Worm (Caenorhabditis elegans) whole organism, mixed stage, embryonic: ENCODE results near the gene acdh-8.

Experiments used
- blmp-1 ChIP-seq: fragments of 150-350 bp; optimal IDR thresholded peaks from 2 replicates; lab custom pipeline; 2014; ENCODE audit warnings: missing biosample characterization, missing genetic modification characterization
- ces-1 ChIP-seq: fragments of 150-350 bp; optimal IDR thresholded peaks from 2 replicates; lab custom pipeline; 2014; ENCODE audit warnings: missing biosample characterization, missing genetic modification reagents, missing genetic modification characterization
- cnd-1 ChIP-seq: fragments of 200-800 bp; sonication (Bioruptor generic); optimal IDR thresholded peaks from 2 replicates; lab custom pipeline; 2018; ENCODE audit warnings: mild to moderate bottlenecking, missing genetic modification characterization, missing compliant biosample characterization
- elt-1 ChIP-seq: sonication (generic microtip); optimal IDR thresholded peaks from 2 replicates; lab custom pipeline; 2017; ENCODE audit warnings: missing genetic modification characterization, mild to moderate bottlenecking, missing compliant biosample characterization, antibody characterized with exemption, moderate library complexity, borderline replicate concordance; ENCODE audit not compliant: insufficient read depth
- elt-3 ChIP-seq: fragments of 150-350 bp; optimal IDR thresholded peaks from 2 replicates; lab custom pipeline; 2014; ENCODE audit warnings: missing biosample characterization, missing genetic modification characterization
- lin-13 ChIP-seq: fragments of 150-350 bp; optimal IDR thresholded peaks from 2 replicates; lab custom pipeline; 2014; ENCODE audit warnings: missing biosample characterization, missing genetic modification characterization
- lsy-2 ChIP-seq: fragments of 150-350 bp; optimal IDR thresholded peaks from 2 replicates; lab custom pipeline; 2014; ENCODE audit warnings: missing biosample characterization, missing genetic modification characterization
- mab-5 ChIP-seq: fragments of 150-350 bp; optimal IDR thresholded peaks from 2 replicates; lab custom pipeline; 2014; ENCODE audit warnings: missing biosample characterization, missing genetic modification characterization
- mep-1 ChIP-seq: fragments of 150-350 bp; optimal IDR thresholded peaks from 2 replicates; lab custom pipeline; 2017; ENCODE audit warnings: missing biosample characterization, missing genetic modification reagents, missing genetic modification characterization, inconsistent platforms
- mls-2 ChIP-seq: sonication (generic microtip); optimal IDR thresholded peaks from 2 replicates; lab custom pipeline; 2016; ENCODE audit warnings: mild to moderate bottlenecking, missing genetic modification characterization, moderate library complexity, missing compliant biosample characterization
- nhr-12 ChIP-seq: fragments of 150-350 bp; optimal IDR thresholded peaks from 2 replicates; lab custom pipeline; 2014; ENCODE audit warnings: missing biosample characterization, missing genetic modification characterization
- pha-4 ChIP-seq: fragments of 150-350 bp; optimal IDR thresholded peaks from 2 replicates; lab custom pipeline; 2018; ENCODE audit warnings: missing biosample characterization, missing genetic modification reagents, missing genetic modification characterization
- snpc-4 ChIP-seq: fragments of 150-350 bp; optimal IDR thresholded peaks from 2 replicates; lab custom pipeline; 2014; ENCODE audit warnings: missing biosample characterization, missing genetic modification characterization
- zip-8 ChIP-seq: fragments of 150-350 bp; optimal IDR thresholded peaks from 2 replicates; lab custom pipeline; 2014; ENCODE audit warnings: missing biosample characterization, missing genetic modification characterization

- TF ChIP-seq pha-4 (no peak), cnd-1 (tag; lab: Kevin White, UChicago) (no peak), mep-1 (tag; lab: Kevin White, UChicago) (no peak), mls-2 (tag; lab: Kevin White, UChicago) (no peak), nhr-12 (no peak), blmp-1 (tag; lab: Kevin White, UChicago) (no peak), ces-1 (no peak), elt-3 (tag; lab: Kevin White, UChicago) (no peak), lin-13 (no peak), snpc-4 (no peak), mab-5 (tag; lab: Kevin White, UChicago) (no peak), lsy-2 (no peak), zip-8 (tag; lab: Kevin White, UChicago) (no peak), elt-1 (tag; lab: Kevin White, UChicago) (no peak)
Measured at ce11 chrII:5841866-5842265, 47.6 kb downstream of the acdh-8 start, which contains the start of gene nep-25.
